Worm (Caenorhabditis elegans): ENCODE results near the gene T14G8.3.

DNA sequence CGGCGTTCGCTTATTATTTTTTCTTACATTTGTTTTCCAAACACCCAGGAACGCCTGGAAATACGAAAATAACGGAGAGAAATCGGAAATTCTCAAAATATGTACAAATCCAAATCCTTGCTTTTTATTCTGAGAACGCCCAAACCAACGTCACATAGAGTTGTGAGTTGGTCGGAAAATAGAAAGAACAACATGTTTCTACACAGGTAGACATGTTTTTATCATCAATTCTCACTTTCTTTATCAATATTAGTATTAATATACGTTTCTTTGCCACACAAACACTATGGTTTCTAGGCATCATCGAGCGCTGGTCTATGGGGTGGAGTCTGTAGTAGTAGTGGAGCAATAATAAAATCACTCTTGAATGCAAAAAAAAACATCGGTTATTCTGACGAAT, 57.4 kb downstream of the T14G8.3 start:
- TF ChIP-seq nhr-237 (tag; optimal IDR thresholded peaks at IDR 0.05): no peak
- no peak for TF ChIP-seq ceh-82 (tag; optimal IDR thresholded peaks at IDR 0.05)
- no peak for TF ChIP-seq blmp-1 (tag; optimal IDR thresholded peaks at IDR 0.05; ENCODE audit: insufficient read depth)
- no peak for TF ChIP-seq egl-27 (tag; optimal IDR thresholded peaks at IDR 0.05)
- no peak for TF ChIP-seq nhr-23 (tag; optimal IDR thresholded peaks at IDR 0.05)
- no peak for TF ChIP-seq unc-62 (GFP tag; optimal IDR thresholded peaks at IDR 0.05)
- no peak for TF ChIP-seq elt-3 (tag; optimal IDR thresholded peaks at IDR 0.05)
- TF ChIP-seq ceh-16 (tag; optimal IDR thresholded peaks at IDR 0.05): no peak
- TF ChIP-seq fos-1 (tag; optimal IDR thresholded peaks at IDR 0.05): no peak
- TF ChIP-seq nhr-11 (tag; optimal IDR thresholded peaks at IDR 0.05): no peak
- no peak for TF ChIP-seq peb-1 (tag; optimal IDR thresholded peaks at IDR 0.05)
- TF ChIP-seq mdl-1 (tag; optimal IDR thresholded peaks at IDR 0.05): no peak

Measured in whole organism, L2 larva.